Fruit fly (Drosophila melanogaster) whole organism, wandering third instar larva: ENCODE results near the gene CG34461.

Experiments used
- Abd-B ChIP-seq: fragments of >200 bp; optimal IDR thresholded peaks from 2 replicates; lab custom pipeline; 2017; ENCODE audit warnings: missing biosample characterization, missing genetic modification characterization
- CG32264 ChIP-seq: fragments of 200-800 bp; sonication (Bioruptor generic); optimal IDR thresholded peaks from 2 replicates; lab custom pipeline; 2016; ENCODE audit warnings: missing biosample characterization, missing genetic modification characterization
- CG9705 ChIP-seq: fragments of 200-800 bp; sonication (Bioruptor generic); optimal IDR thresholded peaks from 2 replicates; lab custom pipeline; 2018; ENCODE audit warnings: missing biosample characterization, mild to moderate bottlenecking, missing genetic modification characterization
- CrebA ChIP-seq: fragments of 200-800 bp; sonication (Bioruptor generic); optimal IDR thresholded peaks from 2 replicates; lab custom pipeline; 2016; ENCODE audit warnings: missing biosample characterization, mild to moderate bottlenecking, missing genetic modification characterization, borderline replicate concordance
- Dfd ChIP-seq: fragments of >200 bp; optimal IDR thresholded peaks from 2 replicates; lab custom pipeline; 2017; ENCODE audit warnings: missing biosample characterization, missing genetic modification characterization
- Dif ChIP-seq: fragments of 200-275, 200-300 bp; sonication (Bioruptor generic); optimal IDR thresholded peaks from 2 replicates; lab custom pipeline; 2018; ENCODE audit warnings: missing biosample characterization, missing genetic modification characterization; ENCODE audit not compliant: partially characterized antibody
- GATAd ChIP-seq: sonication (Bioruptor generic); optimal IDR thresholded peaks from 2 replicates; lab custom pipeline; 2016; ENCODE audit warnings: missing biosample characterization, missing genetic modification characterization
- HLH106 ChIP-seq: fragments of 200-800 bp; optimal IDR thresholded peaks from 3 replicates; lab custom pipeline; 2019; ENCODE audit warnings: missing biosample characterization, mild to moderate bottlenecking, missing genetic modification characterization, moderate library complexity
- Hnf4 ChIP-seq: fragments of 200-800 bp; sonication (Bioruptor generic); optimal IDR thresholded peaks from 2 replicates; lab custom pipeline; 2016; ENCODE audit warnings: missing biosample characterization, mild to moderate bottlenecking, missing genetic modification characterization
- Hr78 ChIP-seq: fragments of >200 bp; optimal IDR thresholded peaks from 2 replicates; lab custom pipeline; 2017; ENCODE audit warnings: missing biosample characterization, missing genetic modification characterization
- Hr83 ChIP-seq: fragments of 200-300 bp; sonication (Bioruptor generic); optimal IDR thresholded peaks from 2 replicates; lab custom pipeline; 2016; ENCODE audit warnings: missing biosample characterization, mild to moderate bottlenecking, missing genetic modification characterization, moderate library complexity; ENCODE audit not compliant: poor library complexity, severe bottlenecking
- Jra ChIP-seq: sonication (Bioruptor generic); optimal IDR thresholded peaks from 2 replicates; lab custom pipeline; 2016; ENCODE audit warnings: missing biosample characterization, missing genetic modification characterization
- Mio ChIP-seq: sonication (Bioruptor generic); optimal IDR thresholded peaks from 2 replicates; lab custom pipeline; 2016; ENCODE audit warnings: missing biosample characterization, missing genetic modification characterization
- Myc ChIP-seq: fragments of >200 bp; optimal IDR thresholded peaks from 2 replicates; lab custom pipeline; 2017
- N ChIP-seq: fragments of >200 bp; optimal IDR thresholded peaks from 2 replicates; lab custom pipeline; 2018; ENCODE audit warnings: missing biosample characterization, missing external identifiers, missing genetic modification characterization
- OdsH ChIP-seq: fragments of 200-800 bp; sonication (Bioruptor generic); optimal IDR thresholded peaks from 2 replicates; lab custom pipeline; 2016; ENCODE audit warnings: missing biosample characterization, mild to moderate bottlenecking, missing genetic modification characterization
- Rel ChIP-seq, 2 experiments: fragments of 200-800 bp; sonication (Bioruptor generic) in 1 of 2; optimal IDR thresholded peaks; 2 replicates in 1 of 2; 3 replicates in 1 of 2; lab custom pipeline; 2016 to 2019; ENCODE audit warnings: mild to moderate bottlenecking in 2 of 2, missing biosample characterization in 2 of 2, missing genetic modification characterization in 2 of 2, moderate library complexity in 1 of 2
- Sp1 ChIP-seq: fragments of 200-800 bp; sonication (Bioruptor generic); optimal IDR thresholded peaks from 3 replicates; lab custom pipeline; 2019; ENCODE audit warnings: missing biosample characterization, mild to moderate bottlenecking, missing genetic modification characterization, moderate library complexity
- Vsx2 ChIP-seq: fragments of 200-300, 225-300 bp; sonication (Bioruptor generic); optimal IDR thresholded peaks from 2 replicates; lab custom pipeline; 2018; ENCODE audit warnings: missing biosample characterization, missing genetic modification characterization; ENCODE audit not compliant: partially characterized antibody
- br ChIP-seq: fragments of 200-800 bp; sonication (Bioruptor generic); optimal IDR thresholded peaks from 2 replicates; lab custom pipeline; 2016; ENCODE audit warnings: missing biosample characterization, missing genetic modification characterization
- brk ChIP-seq: fragments of 200-800 bp; sonication (Bioruptor generic); optimal IDR thresholded peaks from 2 replicates; lab custom pipeline; 2016; ENCODE audit warnings: missing biosample characterization, mild to moderate bottlenecking, missing genetic modification characterization
- dl ChIP-seq, 2 experiments: fragments of 175-275, 200-275 bp in 1 of 2; fragments of 200-275 bp in 1 of 2; sonication (Bioruptor generic); optimal IDR thresholded peaks; lab custom pipeline; 2018; ENCODE audit warnings: mild to moderate bottlenecking in 2 of 2, missing biosample characterization in 2 of 2, missing genetic modification characterization in 2 of 2, moderate library complexity in 2 of 2; ENCODE audit not compliant: partially characterized antibody in 2 of 2, insufficient read depth in 1 of 2
- dmrt93B ChIP-seq: fragments of 200-800 bp; sonication (Bioruptor generic); optimal IDR thresholded peaks from 2 replicates; lab custom pipeline; 2018; ENCODE audit warnings: missing biosample characterization, mild to moderate bottlenecking, missing genetic modification characterization
- dsf ChIP-seq: sonication (Bioruptor generic); optimal IDR thresholded peaks from 2 replicates; lab custom pipeline; 2016; ENCODE audit warnings: missing biosample characterization, missing genetic modification characterization, borderline replicate concordance
- ey ChIP-seq: fragments of 200-800 bp; sonication (Bioruptor generic); optimal IDR thresholded peaks from 2 replicates; lab custom pipeline; 2016; ENCODE audit warnings: missing biosample characterization, missing genetic modification characterization
- foxo ChIP-seq, 2 experiments: fragments of 200-800 bp; sonication (Bioruptor generic); optimal IDR thresholded peaks; 2 replicates in 1 of 2; 3 replicates in 1 of 2; lab custom pipeline; 2016 to 2017; ENCODE audit warnings: missing biosample characterization in 2 of 2, missing genetic modification characterization in 2 of 2
- fru ChIP-seq: fragments of 200-800 bp; sonication (Bioruptor generic); optimal IDR thresholded peaks from 3 replicates; lab custom pipeline; 2016; ENCODE audit warnings: missing biosample characterization, mild to moderate bottlenecking, missing genetic modification characterization
- h ChIP-seq: fragments of 200-800 bp; sonication (Bioruptor generic); optimal IDR thresholded peaks from 3 replicates; lab custom pipeline; 2016; ENCODE audit warnings: missing biosample characterization, mild to moderate bottlenecking, missing genetic modification characterization
- jim ChIP-seq: fragments of 175-275, 200-325 bp; sonication (Bioruptor generic); optimal IDR thresholded peaks from 2 replicates; lab custom pipeline; 2016; ENCODE audit warnings: missing biosample characterization, mild to moderate bottlenecking, missing genetic modification characterization
- lola ChIP-seq: fragments of >200 bp; optimal IDR thresholded peaks from 2 replicates; lab custom pipeline; 2017; ENCODE audit warnings: missing biosample characterization, missing genetic modification characterization
- pan ChIP-seq: fragments of >200 bp; optimal IDR thresholded peaks from 2 replicates; lab custom pipeline; 2017
- psq ChIP-seq: fragments of 200-800 bp; sonication (Bioruptor generic); optimal IDR thresholded peaks from 3 replicates; lab custom pipeline; 2017; ENCODE audit warnings: missing biosample characterization, mild to moderate bottlenecking, missing genetic modification characterization, moderate library complexity
- rgr ChIP-seq: fragments of 200-800 bp; sonication (Bioruptor generic); optimal IDR thresholded peaks from 3 replicates; lab custom pipeline; 2016; ENCODE audit warnings: missing biosample characterization, mild to moderate bottlenecking, missing genetic modification characterization
- sage ChIP-seq: fragments of 200-800 bp; sonication (Bioruptor generic); optimal IDR thresholded peaks from 2 replicates; lab custom pipeline; 2016; ENCODE audit warnings: missing biosample characterization, mild to moderate bottlenecking, missing genetic modification characterization
- sv ChIP-seq: fragments of 200-800 bp; sonication (Bioruptor generic); optimal IDR thresholded peaks from 3 replicates; lab custom pipeline; 2016; ENCODE audit warnings: missing biosample characterization, missing genetic modification characterization
- tai ChIP-seq: sonication (Bioruptor generic); optimal IDR thresholded peaks from 2 replicates; lab custom pipeline; 2016; ENCODE audit warnings: missing biosample characterization, missing genetic modification characterization
- usp ChIP-seq: fragments of >200 bp; optimal IDR thresholded peaks from 2 replicates; lab custom pipeline; 2017; ENCODE audit warnings: missing biosample characterization, missing genetic modification characterization
- woc ChIP-seq: sonication (Bioruptor generic); optimal IDR thresholded peaks from 2 replicates; lab custom pipeline; 2016; ENCODE audit warnings: missing biosample characterization, mild to moderate bottlenecking, missing genetic modification characterization

CG34461 gene

DNA sequence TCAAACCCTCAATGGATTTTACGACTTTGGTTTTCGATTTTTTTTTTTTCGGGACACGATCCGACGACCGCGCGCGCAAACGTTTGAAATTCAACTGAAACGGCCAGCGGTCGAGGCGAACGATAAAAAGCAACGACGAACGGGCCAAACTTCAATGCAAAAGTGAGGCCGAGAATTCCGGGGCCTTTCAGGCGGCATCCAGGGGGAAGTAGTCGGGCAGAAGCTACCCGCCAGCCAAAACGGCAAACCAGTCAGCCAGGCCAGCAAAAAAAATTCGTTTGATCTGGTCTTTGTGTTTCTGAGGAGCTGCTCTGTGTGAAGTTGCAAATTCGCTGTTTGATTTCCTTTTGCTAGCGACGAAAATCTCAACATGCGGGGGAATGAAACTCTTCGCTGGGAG is 30.4 kb upstream of the CG34461 start, which contains the start of gene CG7201:
Gene CG7201 (minus strand): TSS at position 101 of the 400 bp plus-strand sequence.
- TF ChIP-seq sv (no peak), Rel (GFP tag; optimal IDR thresholded peaks at IDR 0.05; lab: Kevin White, UChicago) (no peak), Rel (tag; optimal IDR thresholded peaks at IDR 0.05; lab: Kevin White, UChicago) (peak; percentile 1), Hnf4 (GFP tag; lab: Kevin White, UChicago) (no peak), psq (GFP tag; lab: Kevin White, UChicago) (no peak)

DNA sequence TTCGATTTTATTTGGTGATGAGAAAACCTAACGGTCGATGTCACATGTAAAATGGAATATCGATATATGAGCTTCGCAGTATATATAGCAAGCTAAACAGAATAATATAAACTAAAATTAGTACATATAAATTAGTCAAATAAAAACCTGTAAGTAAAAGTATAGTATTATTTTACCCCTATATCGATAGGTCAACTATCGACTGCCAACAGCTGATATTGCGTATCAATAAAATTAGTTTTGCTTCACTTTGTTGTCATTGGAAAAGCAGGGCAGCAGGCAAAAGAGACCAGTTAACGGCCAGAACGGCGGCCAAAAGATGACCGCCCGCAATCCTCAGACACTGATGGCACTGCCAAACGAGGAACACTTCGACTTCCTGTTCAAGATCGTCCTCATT is 28.7 kb upstream of the CG34461 start, which contains the start of gene Rab19:
Gene Rab19 (plus strand): TSS at position 78 of the 400 bp plus-strand sequence.
- no peak for TF ChIP-seq Hnf4 (GFP tag; lab: Kevin White, UChicago)
- peak; percentile 18 for TF ChIP-seq brk (GFP tag; lab: Kevin White, UChicago)
- peak; percentile 40 for TF ChIP-seq Hr78 (GFP tag; lab: Kevin White, UChicago)

DNA sequence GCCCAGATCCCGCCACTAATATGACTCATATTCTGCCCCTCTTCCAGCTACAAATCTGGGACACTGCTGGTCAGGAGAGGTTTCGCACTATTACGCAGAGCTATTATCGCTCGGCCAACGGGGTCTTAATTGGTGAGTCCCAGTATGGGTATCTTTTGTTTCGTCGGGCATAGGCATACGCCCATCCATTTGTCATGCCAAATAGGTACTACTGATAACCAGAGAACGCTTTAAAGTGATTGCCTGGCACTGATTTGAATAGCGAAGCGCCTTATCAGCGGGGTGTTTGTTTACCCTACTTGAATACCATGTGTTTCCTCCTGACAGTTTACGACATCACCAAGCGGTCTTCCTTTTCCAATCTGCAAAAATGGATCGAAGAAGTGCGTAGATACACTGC is 28.2 kb upstream of the CG34461 start:
- TF ChIP-seq Jra (GFP tag; lab: Kevin White, UChicago) (peak; percentile 5), Hr78 (GFP tag; lab: Kevin White, UChicago) (no peak), Rel (GFP tag; optimal IDR thresholded peaks at IDR 0.05; lab: Kevin White, UChicago) (no peak), Rel (tag; optimal IDR thresholded peaks at IDR 0.05; lab: Kevin White, UChicago) (peak; percentile 82)

DNA sequence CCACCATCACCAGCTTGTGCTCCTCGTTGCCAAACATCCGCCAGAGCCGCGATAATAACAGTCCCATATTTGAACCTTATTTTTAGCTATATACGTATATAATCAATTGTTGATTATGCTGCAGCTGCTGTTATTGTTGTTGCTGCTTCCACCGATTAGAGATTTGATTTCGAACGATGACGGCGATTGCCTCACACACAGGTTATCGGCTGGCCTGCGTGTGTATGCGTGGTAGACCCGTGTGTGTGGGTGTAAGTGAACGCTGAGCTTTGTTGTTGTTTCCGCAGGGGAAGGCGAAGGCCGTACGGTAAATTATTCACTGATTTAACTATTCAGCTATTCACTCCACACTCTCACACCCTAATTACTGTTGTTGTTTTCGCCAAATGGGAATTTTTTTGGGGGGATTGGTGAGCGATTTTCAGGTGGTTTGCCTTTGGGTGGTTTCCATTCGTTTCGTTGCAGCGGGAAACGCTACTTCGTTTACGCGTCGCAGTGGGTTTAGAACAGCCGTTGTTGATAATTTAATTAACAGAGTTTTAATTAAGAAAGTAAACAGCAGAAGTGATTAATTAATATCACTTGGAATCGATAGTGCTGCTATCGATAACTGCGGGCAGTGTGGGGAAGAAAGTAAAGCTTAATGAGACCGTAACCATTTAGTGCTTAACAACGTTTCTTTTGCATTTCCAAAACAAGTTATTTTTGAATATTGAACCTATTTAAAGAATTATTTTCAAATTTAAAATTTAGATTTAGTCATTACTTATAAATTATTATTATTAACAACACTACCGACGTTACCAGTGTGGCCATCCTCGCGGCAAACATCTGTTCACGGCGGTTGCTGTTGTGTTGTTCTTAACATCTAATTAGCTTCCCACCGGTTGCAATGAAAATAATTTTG is 26.2 kb upstream of the CG34461 start, which contains the start of the genes Arl5 and CG13671:
Gene Arl5 (minus strand): TSS at position 616 of the 907 bp plus-strand sequence.
Gene CG13671 (plus strand): TSS at position 841 of the 907 bp plus-strand sequence.
- peak; percentile 89 for TF ChIP-seq Hnf4 (GFP tag; lab: Kevin White, UChicago)
- no peak for TF ChIP-seq jim
- no peak for TF ChIP-seq usp (GFP tag; lab: Kevin White, UChicago)
- peak; percentile 97 for TF ChIP-seq Vsx2 (GFP tag; lab: Kevin White, UChicago)
- no peak for TF ChIP-seq Dif (GFP tag; lab: Kevin White, UChicago)
- peak in 1 of 2 experiments; percentile 93 for TF ChIP-seq foxo (GFP tag; optimal IDR thresholded peaks at IDR 0.05; lab: Kevin White, UChicago)
- peak; percentile 63 for TF ChIP-seq ey
- TF ChIP-seq lola = no peak
- peak; percentile 80 for TF ChIP-seq sv
- no peak for TF ChIP-seq CG9705
- TF ChIP-seq OdsH (GFP tag; lab: Kevin White, UChicago) = peak; percentile 84
- TF ChIP-seq dl (GFP tag; optimal IDR thresholded peaks at IDR 0.05; lab: Kevin White, UChicago; ENCODE audit: insufficient read depth in 1 of 2, partially characterized antibody in 2 of 2) = no peak
- peak; percentile 55 for TF ChIP-seq Sp1 (GFP tag; lab: Kevin White, UChicago)
- no peak for TF ChIP-seq Mio (GFP tag; lab: Kevin White, UChicago)
- peak; percentile 79 for TF ChIP-seq dsf
- peak; percentile 89 for TF ChIP-seq brk (GFP tag; lab: Kevin White, UChicago)
- TF ChIP-seq Myc (lab: Kevin White, UChicago) = no peak
- no peak for TF ChIP-seq woc (GFP tag; lab: Kevin White, UChicago)
- TF ChIP-seq psq (GFP tag; lab: Kevin White, UChicago) = peak; percentile 82
- peak; percentile 69 for TF ChIP-seq br (GFP tag; lab: Kevin White, UChicago)
- no peak for TF ChIP-seq Hr78 (GFP tag; lab: Kevin White, UChicago)
- TF ChIP-seq CG32264 (GFP tag; lab: Kevin White, UChicago) = no peak
- TF ChIP-seq N (GFP tag; lab: Kevin White, UChicago) = no peak
- no peak for TF ChIP-seq CrebA (GFP tag; lab: Kevin White, UChicago)
- no peak for TF ChIP-seq Dfd (GFP tag; lab: Kevin White, UChicago)
- TF ChIP-seq Hr83 (GFP tag; lab: Kevin White, UChicago) = peak; percentile 30
- TF ChIP-seq sage (GFP tag; lab: Kevin White, UChicago) = no peak
- TF ChIP-seq pan (lab: Kevin White, UChicago) = no peak
- TF ChIP-seq h (GFP tag; lab: Kevin White, UChicago) = peak; percentile 85
- no peak for TF ChIP-seq Rel (GFP tag; optimal IDR thresholded peaks at IDR 0.05; lab: Kevin White, UChicago)
- TF ChIP-seq Rel (tag; optimal IDR thresholded peaks at IDR 0.05; lab: Kevin White, UChicago) = peak; percentile 55
- TF ChIP-seq GATAd (GFP tag; lab: Kevin White, UChicago) = peak; percentile 47
- TF ChIP-seq fru = peak; percentile 86
- TF ChIP-seq dmrt93B = no peak
- TF ChIP-seq tai (GFP tag; lab: Kevin White, UChicago) = no peak
- TF ChIP-seq Jra (GFP tag; lab: Kevin White, UChicago) = peak; percentile 88
- peak; percentile 59 for TF ChIP-seq HLH106
- TF ChIP-seq rgr = peak; percentile 89
- no peak for TF ChIP-seq Abd-B (GFP tag; lab: Kevin White, UChicago)
